Worm (Caenorhabditis elegans) whole organism, young adult: Measurements from ENCODE around the gene ubc-17.
A peak's percentile ranks its signal among the peaks of the same experiment; 100 is the strongest.

Experiments used
- B0035.1 ChIP-seq: sonication (generic microtip); optimal IDR thresholded peaks from 2 replicates; lab custom pipeline; 2016; ENCODE audit warnings: missing genetic modification characterization, mild to moderate bottlenecking, missing compliant biosample characterization, missing genotype, missing genetic modification reagents
- B0336.3 ChIP-seq: fragments of 200-800 bp; sonication (Bioruptor generic); IDR thresholded peaks from 2 replicates; pipeline ENCODE4 v1.3.6; 2022; ENCODE audit warnings: missing genetic modification characterization, missing compliant biosample characterization
- D2030.7 ChIP-seq: fragments of 200-800 bp; sonication (Bioruptor generic); IDR thresholded peaks from 2 replicates; pipeline ENCODE4 v1.3.6; 2022; ENCODE audit warnings: missing genetic modification reagents, missing genetic modification characterization, missing compliant biosample characterization
- F33H1.4 ChIP-seq: fragments of 200-800 bp; sonication (Bioruptor generic); IDR thresholded peaks from 2 replicates; pipeline ENCODE4 v1.3.6; 2022; ENCODE audit warnings: missing genetic modification reagents, missing genetic modification characterization, missing compliant biosample characterization
- F49E8.2 ChIP-seq: sonication (generic microtip); optimal IDR thresholded peaks from 3 replicates; lab custom pipeline; 2017; ENCODE audit warnings: missing genetic modification characterization, mild to moderate bottlenecking, missing compliant biosample characterization, antibody characterized with exemption, moderate library complexity; ENCODE audit not compliant: insufficient read depth
- F52B5.7 ChIP-seq: sonication (generic microtip); optimal IDR thresholded peaks from 2 replicates; lab custom pipeline; 2016; ENCODE audit warnings: mild to moderate bottlenecking, missing genetic modification characterization, missing compliant biosample characterization
- F57A8.1 ChIP-seq: fragments of 200-800 bp; sonication (Bioruptor generic); optimal IDR thresholded peaks from 2 replicates; lab custom pipeline; 2018; ENCODE audit warnings: mild to moderate bottlenecking, missing genetic modification characterization, moderate library complexity, missing compliant biosample characterization
- Y53F4B.3 ChIP-seq: fragments of 200-800 bp; sonication (Bioruptor generic); IDR thresholded peaks from 2 replicates; pipeline ENCODE4 v1.3.6; 2022; ENCODE audit warnings: missing genetic modification reagents, missing genetic modification characterization, missing compliant biosample characterization
- Y79H2A.3 ChIP-seq: fragments of 200-800 bp; sonication (Bioruptor generic); conservative IDR thresholded peaks from 2 replicates; pipeline ENCODE4 v1.3.6; 2022; ENCODE audit warnings: missing genetic modification reagents, missing genetic modification characterization, missing compliant biosample characterization
- akir-1 ChIP-seq: fragments of 200-800 bp; sonication (Bioruptor generic); optimal IDR thresholded peaks from 2 replicates; lab custom pipeline; 2018; ENCODE audit warnings: mild to moderate bottlenecking, missing genetic modification characterization, moderate library complexity, missing compliant biosample characterization
- aptf-3 ChIP-seq: fragments of 200-800 bp; sonication (Bioruptor generic); IDR thresholded peaks from 2 replicates; pipeline ENCODE4 v1.3.6; 2022; ENCODE audit warnings: missing genetic modification characterization, missing compliant biosample characterization
- attf-6 ChIP-seq: fragments of 200-800 bp; sonication (Bioruptor generic); IDR thresholded peaks from 2 replicates; pipeline ENCODE4 v1.3.6; 2022; ENCODE audit warnings: missing genetic modification reagents, missing genetic modification characterization, missing compliant biosample characterization
- bed-2 ChIP-seq: fragments of 200-800 bp; sonication (Bioruptor generic); IDR thresholded peaks from 2 replicates; pipeline ENCODE4 v1.3.6; 2022; ENCODE audit warnings: missing genetic modification reagents, missing genetic modification characterization, missing compliant biosample characterization
- ccch-3 ChIP-seq: fragments of 200-800 bp; sonication (Bioruptor generic); optimal IDR thresholded peaks from 2 replicates; lab custom pipeline; 2018; ENCODE audit warnings: mild to moderate bottlenecking, missing genetic modification characterization, missing compliant biosample characterization
- ceh-100 ChIP-seq: fragments of 200-800 bp; sonication (Bioruptor generic); IDR thresholded peaks from 2 replicates; pipeline ENCODE4 v1.3.6; 2022; ENCODE audit warnings: missing genetic modification reagents, missing genetic modification characterization, missing compliant biosample characterization
- ceh-40 ChIP-seq: fragments of 200-800 bp; sonication (Bioruptor generic); IDR thresholded peaks from 2 replicates; pipeline ENCODE4 v1.3.6; 2022; ENCODE audit warnings: missing genetic modification characterization, missing compliant biosample characterization
- dpff-1 ChIP-seq: sonication (generic microtip); optimal IDR thresholded peaks from 2 replicates; lab custom pipeline; 2017; ENCODE audit warnings: mild to moderate bottlenecking, missing genetic modification characterization, missing compliant biosample characterization
- ekl-4 ChIP-seq: fragments of 200-800 bp; sonication (Bioruptor generic); IDR thresholded peaks from 2 replicates; pipeline ENCODE4 v1.3.6; 2022; ENCODE audit warnings: missing genetic modification reagents, missing genetic modification characterization, missing compliant biosample characterization
- gei-17 ChIP-seq: fragments of 200-800 bp; sonication (Bioruptor generic); optimal IDR thresholded peaks from 2 replicates; lab custom pipeline; 2018; ENCODE audit warnings: mild to moderate bottlenecking, missing genetic modification characterization, missing compliant biosample characterization
- hlh-26 ChIP-seq: fragments of 200-800 bp; sonication (Bioruptor generic); conservative IDR thresholded peaks from 2 replicates; pipeline ENCODE4 v1.3.6; 2022; ENCODE audit warnings: missing genetic modification reagents, missing genetic modification characterization, missing compliant biosample characterization
- hmg-20 ChIP-seq: fragments of 200-800 bp; sonication (Bioruptor generic); IDR thresholded peaks from 2 replicates; pipeline ENCODE4 v1.3.6; 2022; ENCODE audit warnings: missing genetic modification reagents, missing genetic modification characterization, missing compliant biosample characterization
- hsf-1 ChIP-seq: fragments of 200-800 bp; sonication (Bioruptor generic); IDR thresholded peaks from 2 replicates; pipeline ENCODE4 v1.3.6; 2022; ENCODE audit warnings: missing genetic modification reagents, missing genetic modification characterization, missing compliant biosample characterization
- lag-1 ChIP-seq: fragments of 200-800 bp; sonication (Bioruptor generic); IDR thresholded peaks from 2 replicates; pipeline ENCODE4 v1.3.6; 2022; ENCODE audit warnings: missing genetic modification reagents, missing genetic modification characterization, missing compliant biosample characterization
- lin-26 ChIP-seq: fragments of 200-800 bp; sonication (Bioruptor generic); IDR thresholded peaks from 2 replicates; pipeline ENCODE4 v1.3.6; 2022; ENCODE audit warnings: missing genetic modification reagents, missing genetic modification characterization, missing compliant biosample characterization
- lin-54 ChIP-seq: fragments of 200-800 bp; sonication (Bioruptor generic); optimal IDR thresholded peaks from 2 replicates; lab custom pipeline; 2018; ENCODE audit warnings: mild to moderate bottlenecking, missing genetic modification characterization, missing compliant biosample characterization
- lir-1 ChIP-seq: fragments of 200-800 bp; sonication (Bioruptor generic); conservative IDR thresholded peaks from 2 replicates; pipeline ENCODE4 v1.3.6; 2022; ENCODE audit warnings: missing genetic modification reagents, missing genetic modification characterization, missing compliant biosample characterization
- madf-10 ChIP-seq: sonication (generic microtip); optimal IDR thresholded peaks from 2 replicates; lab custom pipeline; 2016; ENCODE audit warnings: mild to moderate bottlenecking, missing genetic modification characterization, missing compliant biosample characterization
- mes-4 ChIP-seq: sonication (generic microtip); optimal IDR thresholded peaks from 2 replicates; lab custom pipeline; 2016; ENCODE audit warnings: missing genotype, missing genetic modification characterization, missing compliant biosample characterization
- mxl-1 ChIP-seq: sonication (generic microtip); optimal IDR thresholded peaks from 2 replicates; lab custom pipeline; 2016; ENCODE audit warnings: missing genetic modification characterization, missing compliant biosample characterization
- nfya-1 ChIP-seq: sonication (generic microtip); optimal IDR thresholded peaks from 2 replicates; lab custom pipeline; 2017; ENCODE audit warnings: antibody characterized with exemption, missing compliant biosample characterization, missing genetic modification characterization, borderline replicate concordance; ENCODE audit not compliant: insufficient read depth
- nfya-2 ChIP-seq: fragments of 200-800 bp; sonication (Bioruptor generic); IDR thresholded peaks from 2 replicates; pipeline ENCODE4 v1.3.6; 2022; ENCODE audit warnings: missing genetic modification reagents, missing genetic modification characterization, missing compliant biosample characterization
- nhr-120 ChIP-seq: fragments of 200-800 bp; sonication (Bioruptor generic); IDR thresholded peaks from 2 replicates; pipeline ENCODE4 v1.3.6; 2022; ENCODE audit warnings: missing genetic modification characterization, missing compliant biosample characterization
- nhr-80 ChIP-seq: sonication (generic microtip); optimal IDR thresholded peaks from 2 replicates; lab custom pipeline; 2016; ENCODE audit warnings: missing genetic modification characterization, missing compliant biosample characterization
- rcor-1 ChIP-seq: fragments of 200-800 bp; sonication (Bioruptor generic); IDR thresholded peaks from 2 replicates; pipeline ENCODE4 v1.3.6; 2022; ENCODE audit warnings: missing genetic modification reagents, missing genetic modification characterization, missing compliant biosample characterization
- snpc-4 ChIP-seq, 5 experiments: fragments of 150-350 bp in 1 of 5; sonication (generic microtip) in 4 of 5; optimal IDR thresholded peaks; 2 replicates each; lab custom pipeline; 2014 to 2018; ENCODE audit warnings: missing genetic modification characterization in 5 of 5, missing biosample characterization in 3 of 5, antibody characterized with exemption in 2 of 5, mild to moderate bottlenecking in 2 of 5, missing compliant biosample characterization in 2 of 5, missing genotype in 2 of 5, moderate library complexity in 2 of 5, missing genetic modification reagents in 1 of 5
- somi-1 ChIP-seq: fragments of 200-800 bp; sonication (Bioruptor generic); optimal IDR thresholded peaks from 2 replicates; lab custom pipeline; 2018; ENCODE audit warnings: mild to moderate bottlenecking, missing genetic modification characterization, missing compliant biosample characterization
- tlf-1 ChIP-seq: fragments of 200-800 bp; sonication (Bioruptor generic); optimal IDR thresholded peaks from 2 replicates; lab custom pipeline; 2018; ENCODE audit warnings: mild to moderate bottlenecking, missing genetic modification characterization, missing compliant biosample characterization
- ztf-26 ChIP-seq: sonication (generic microtip); optimal IDR thresholded peaks from 2 replicates; lab custom pipeline; 2017; ENCODE audit warnings: missing genetic modification characterization, missing compliant biosample characterization
- ztf-28 ChIP-seq: fragments of 200-800 bp; sonication (Bioruptor generic); IDR thresholded peaks from 2 replicates; pipeline ENCODE4 v1.3.6; 2022; ENCODE audit warnings: missing genetic modification reagents, missing genetic modification characterization, missing compliant biosample characterization
- ztf-3 ChIP-seq: fragments of 200-800 bp; sonication (Bioruptor generic); optimal IDR thresholded peaks from 2 replicates; lab custom pipeline; 2018; ENCODE audit warnings: mild to moderate bottlenecking, missing genetic modification characterization, missing compliant biosample characterization

ubc-17 gene

DNA sequence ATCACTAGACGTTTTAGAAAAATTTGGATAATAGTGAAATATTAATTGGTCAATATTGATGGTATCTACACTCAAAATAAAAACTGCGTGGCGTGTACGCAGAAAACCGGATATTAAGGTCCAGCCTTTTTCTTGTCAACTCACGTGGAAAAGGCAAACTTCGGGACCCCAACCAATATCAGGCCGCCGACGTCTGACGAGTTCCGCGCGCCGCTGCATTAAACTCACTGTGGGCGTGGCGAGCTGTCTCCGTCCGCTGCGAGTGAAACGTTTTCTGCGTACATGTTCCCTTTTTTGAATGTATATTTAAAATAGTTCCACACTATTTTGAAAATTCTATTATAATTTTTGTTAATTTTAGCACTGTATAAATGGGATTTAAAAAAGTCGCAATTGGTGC is 44.5 kb upstream of the ubc-17 start:
- TF ChIP-seq akir-1 (GFP tag; lab: Kevin White, UChicago) (no peak), F52B5.7 (tag; lab: Kevin White, UChicago) (no peak), nhr-80 (no peak), rcor-1 (GFP tag; lab: Robert Waterston, UW) (no peak), snpc-4 (GFP tag; optimal IDR thresholded peaks at IDR 0.05; lab: Kevin White, UChicago) (peak; percentile 14), snpc-4 (tag; optimal IDR thresholded peaks at IDR 0.05; lab: Kevin White, UChicago) (peak in 2 of 4 experiments; percentile 71 to 81)

DNA sequence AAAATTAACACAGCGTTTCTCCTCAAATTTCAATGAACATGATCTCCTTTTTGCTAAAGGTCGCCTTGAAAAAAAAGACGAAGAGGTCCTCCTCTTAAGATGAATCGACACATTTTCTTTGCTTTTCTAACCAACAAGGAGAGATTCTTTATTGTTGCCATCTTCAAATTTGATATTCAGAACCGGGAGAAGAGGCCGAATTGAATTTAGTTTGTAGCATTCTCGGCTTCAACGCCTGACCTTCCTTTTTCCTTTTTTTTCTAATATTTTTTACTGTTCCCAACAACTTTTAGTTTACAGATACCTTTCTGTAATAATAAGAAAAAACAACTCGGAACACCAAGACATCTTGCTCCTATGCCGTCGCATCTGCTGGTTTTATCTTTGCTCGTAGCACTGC is 30.7 kb upstream of the ubc-17 start, which contains the start of gene cah-5:
TSS of gene cah-5 (plus strand) at position 301 of the 400 bp plus-strand sequence.
- TF ChIP-seq attf-6 (GFP tag; lab: Robert Waterston, UW) (no peak), tlf-1 (GFP tag; lab: Kevin White, UChicago) (no peak), lin-26 (GFP tag; lab: Robert Waterston, UW) (no peak), D2030.7 (GFP tag; lab: Robert Waterston, UW) (no peak), ztf-3 (GFP tag; lab: Kevin White, UChicago) (no peak), bed-2 (GFP tag; lab: Robert Waterston, UW) (no peak), F33H1.4 (GFP tag; lab: Robert Waterston, UW) (no peak), lir-1 (no peak), B0336.3 (GFP tag; lab: Robert Waterston, UW) (no peak), aptf-3 (GFP tag; lab: Robert Waterston, UW) (no peak), mes-4 (tag; lab: Kevin White, UChicago) (no peak), ceh-40 (GFP tag; lab: Robert Waterston, UW) (no peak), F57A8.1 (GFP tag; lab: Kevin White, UChicago) (no peak), snpc-4 (GFP tag; optimal IDR thresholded peaks at IDR 0.05; lab: Kevin White, UChicago) (no peak), snpc-4 (tag; optimal IDR thresholded peaks at IDR 0.05; lab: Kevin White, UChicago) (no peak)

- TF ChIP-seq ccch-3 (GFP tag; lab: Kevin White, UChicago) (no peak), mxl-1 (tag; lab: Kevin White, UChicago) (no peak), nhr-120 (GFP tag; lab: Robert Waterston, UW) (no peak), Y79H2A.3 (no peak), B0035.1 (tag; lab: Kevin White, UChicago) (no peak)
These were observed 21.6 kb upstream of the ubc-17 start, which contains the start of gene flp-26 for ce11 chrX:7028836-7029235. Gene flp-26 (plus strand): TSS chrX:7029136.

DNA sequence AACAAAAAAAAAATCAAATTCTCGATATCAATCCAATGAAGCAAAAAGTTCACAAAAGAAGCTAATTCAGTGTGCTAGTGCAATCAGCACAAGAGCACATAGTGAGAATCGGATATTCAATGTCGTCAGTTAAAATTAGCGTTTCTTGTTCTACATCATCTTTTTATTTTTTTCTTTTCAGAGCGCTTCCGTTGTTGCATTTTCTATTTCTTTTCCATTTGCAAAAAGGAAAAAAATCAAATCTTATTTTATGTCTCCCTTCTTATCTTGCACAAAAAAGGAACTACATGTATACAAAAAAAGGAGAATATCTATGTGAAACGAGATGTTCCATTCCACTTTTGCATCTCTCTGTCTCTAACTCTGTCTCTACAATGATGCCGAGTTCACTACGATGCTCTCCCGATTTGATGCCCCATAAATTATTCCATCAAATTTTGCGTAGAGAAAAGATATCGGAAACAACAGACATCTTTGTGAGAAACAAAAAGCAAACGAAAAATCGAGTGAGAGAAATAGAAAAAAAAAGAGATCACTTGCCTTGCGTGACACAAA is 16.6 kb upstream of the ubc-17 start:
- TF ChIP-seq ztf-3 (GFP tag; lab: Kevin White, UChicago): no peak
- no peak for TF ChIP-seq hmg-20 (GFP tag; lab: Robert Waterston, UW)
- no peak for TF ChIP-seq hsf-1 (GFP tag; lab: Robert Waterston, UW)
- no peak for TF ChIP-seq dpff-1 (tag; lab: Kevin White, UChicago)
- no peak for TF ChIP-seq nfya-1 (tag; lab: Kevin White, UChicago)
- no peak for TF ChIP-seq ceh-100 (GFP tag; lab: Robert Waterston, UW)

DNA sequence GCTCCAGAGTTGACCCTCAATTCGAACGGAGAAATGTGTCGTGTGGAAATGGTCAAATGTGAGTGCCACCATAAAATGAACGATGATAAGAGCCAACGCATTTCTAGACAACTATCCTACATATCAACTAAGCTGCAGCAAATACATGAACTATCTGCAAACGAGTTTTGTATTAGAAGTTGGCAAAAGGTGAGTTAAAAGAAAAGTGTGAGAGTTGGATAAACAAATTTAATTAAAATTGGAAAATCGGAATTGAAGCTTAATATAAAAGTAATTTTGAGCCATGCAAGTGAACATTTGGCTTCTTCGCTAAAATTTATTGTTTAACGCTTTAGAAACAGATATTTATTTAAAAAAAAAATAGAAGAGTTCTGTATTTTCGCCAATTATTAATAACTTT is 14.5 kb upstream of the ubc-17 start, which contains the start of gene cest-19:
TSS of gene cest-19 (minus strand) at position 101 of the 400 bp plus-strand sequence.
- TF ChIP-seq hlh-26 (GFP tag; lab: Robert Waterston, UW) (no peak), lin-54 (GFP tag; lab: Kevin White, UChicago) (no peak), Y53F4B.3 (GFP tag; lab: Robert Waterston, UW) (no peak), mxl-1 (tag; lab: Kevin White, UChicago) (no peak), B0336.3 (GFP tag; lab: Robert Waterston, UW) (no peak), lag-1 (GFP tag; lab: Robert Waterston, UW) (no peak), gei-17 (GFP tag; lab: Kevin White, UChicago) (no peak), F49E8.2 (tag; lab: Kevin White, UChicago) (no peak), madf-10 (tag; lab: Kevin White, UChicago) (no peak), nhr-120 (GFP tag; lab: Robert Waterston, UW) (no peak), nfya-2 (GFP tag; lab: Robert Waterston, UW) (no peak), ztf-28 (GFP tag; lab: Robert Waterston, UW) (no peak), ceh-100 (GFP tag; lab: Robert Waterston, UW) (no peak), ekl-4 (GFP tag; lab: Robert Waterston, UW) (no peak), somi-1 (GFP tag; lab: Kevin White, UChicago) (no peak), ztf-26 (tag; lab: Kevin White, UChicago) (no peak), D2030.7 (GFP tag; lab: Robert Waterston, UW) (no peak)
